Worm (Caenorhabditis elegans): ENCODE data around the gene B0507.5.

B0507.5 gene

DNA sequence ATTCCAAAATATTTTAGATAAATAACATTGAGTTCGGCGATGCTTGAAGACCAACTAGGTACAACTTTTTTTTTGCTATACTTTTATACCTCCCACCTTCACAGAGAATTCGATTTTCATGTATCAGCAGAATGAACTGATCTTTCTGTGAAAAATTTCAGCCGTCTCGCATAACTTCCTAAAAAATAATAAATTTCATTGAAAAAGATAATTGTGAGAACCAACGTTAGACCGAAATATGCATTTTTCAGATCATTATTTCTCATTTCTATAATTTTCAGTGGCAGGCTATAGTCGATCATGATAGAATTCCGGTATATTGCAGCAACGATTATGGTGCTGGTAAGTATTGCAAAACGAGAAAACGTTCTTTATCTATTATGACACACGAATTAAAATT, 18.1 kb downstream of the B0507.5 start, which contains the start of gene srx-115:
srx-115 (plus strand) TSS at position 301 of the 400 bp plus-strand sequence.
- no peak for TF ChIP-seq M03D4.4 (tag; optimal IDR thresholded peaks at IDR 0.05)
- TF ChIP-seq hlh-1 (tag; optimal IDR thresholded peaks at IDR 0.05) = no peak
- TF ChIP-seq elt-1 (tag; optimal IDR thresholded peaks at IDR 0.05; ENCODE audit: borderline replicate concordance, insufficient read depth) = no peak
- no peak for TF ChIP-seq unc-62 (GFP tag; optimal IDR thresholded peaks at IDR 0.05)

DNA sequence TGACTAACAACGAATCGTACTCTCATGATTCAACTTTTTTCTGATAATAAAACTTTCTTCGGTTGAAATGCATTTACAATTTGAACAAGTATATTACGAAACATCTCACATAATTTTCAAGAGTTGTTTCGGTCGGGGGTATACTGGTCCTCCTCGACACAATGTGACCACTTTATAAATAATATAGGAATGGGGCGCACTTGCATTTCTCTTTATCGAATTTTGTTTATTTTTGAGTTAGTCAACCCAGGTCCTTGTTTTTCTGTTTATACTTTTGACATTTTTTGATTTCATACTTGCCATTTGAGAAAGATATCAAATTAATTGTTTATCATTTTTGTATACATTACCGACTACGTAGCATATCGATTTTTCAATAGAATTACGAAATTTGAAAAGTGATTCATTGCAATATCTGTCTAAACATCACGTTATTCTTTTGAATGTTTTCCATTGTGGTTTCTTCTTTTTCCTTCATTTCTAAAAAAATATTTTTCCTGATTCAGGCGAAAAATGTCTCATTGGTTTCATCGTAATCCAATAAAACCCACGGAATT, 20.4 kb downstream of the B0507.5 start, which contains the start of gene B0507.2:
B0507.2 (plus strand) TSS at position 507 of the 557 bp plus-strand sequence.
- TF ChIP-seq hlh-1 (tag; optimal IDR thresholded peaks at IDR 0.05) = no peak
- peak; percentile 51 for TF ChIP-seq ces-1 (GFP tag; optimal IDR thresholded peaks at IDR 0.05)

DNA sequence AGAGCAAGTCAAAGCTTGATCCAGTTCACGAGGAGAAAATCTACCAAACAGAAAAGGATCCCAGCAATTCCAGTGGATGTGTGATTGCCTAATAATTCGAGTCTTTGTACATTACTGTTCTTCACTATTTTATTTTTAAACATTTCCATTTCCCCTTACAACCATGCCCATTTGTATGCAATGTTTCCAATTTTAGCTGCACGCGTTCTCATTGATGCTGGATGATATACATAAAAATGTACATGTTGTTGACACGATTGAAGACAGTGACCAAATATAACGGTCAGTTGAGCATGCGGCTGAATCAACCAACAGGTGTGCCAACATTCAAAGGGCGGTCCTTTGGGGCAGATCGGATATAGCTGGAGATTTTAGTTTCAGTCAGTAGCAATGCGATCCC, 22.8 kb downstream of the B0507.5 start, which contains the start of gene B0507.1:
B0507.1 (plus strand) TSS at position 301 of the 400 bp plus-strand sequence.
- TF ChIP-seq hlh-1 (tag; optimal IDR thresholded peaks at IDR 0.05) (no peak), nhr-28 (tag; optimal IDR thresholded peaks at IDR 0.05) (no peak), nhr-76 (tag; optimal IDR thresholded peaks at IDR 0.05) (no peak), mls-2 (tag; optimal IDR thresholded peaks at IDR 0.05) (no peak), lsy-2 (tag; optimal IDR thresholded peaks at IDR 0.05) (no peak), blmp-1 (tag; optimal IDR thresholded peaks at IDR 0.05) (no peak), drap-1 (GFP tag; optimal IDR thresholded peaks at IDR 0.05) (no peak), lin-13 (tag; optimal IDR thresholded peaks at IDR 0.05) (no peak), unc-39 (tag; optimal IDR thresholded peaks at IDR 0.05) (no peak), flh-1 (GFP tag; optimal IDR thresholded peaks at IDR 0.05) (no peak), elt-1 (tag; optimal IDR thresholded peaks at IDR 0.05; ENCODE audit: borderline replicate concordance, insufficient read depth) (no peak)

DNA sequence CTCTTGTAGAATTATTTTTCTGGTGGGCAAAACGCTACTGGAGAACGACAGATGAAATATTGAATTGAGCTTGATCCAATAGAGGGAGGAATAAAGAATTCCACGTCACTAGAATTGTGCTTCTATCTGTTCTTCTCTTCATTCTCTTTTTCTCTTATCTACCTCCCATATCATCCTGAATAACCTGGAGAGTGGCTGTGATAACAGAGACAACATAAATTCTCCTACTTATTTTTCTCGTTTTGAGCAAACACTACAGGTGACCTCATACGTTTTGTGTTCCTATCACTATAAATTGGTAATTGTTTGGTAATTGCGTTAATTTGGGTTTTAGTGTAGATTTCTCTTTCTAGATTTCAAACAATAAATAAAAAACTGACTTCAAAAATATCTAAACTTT, 27.7 kb downstream of the B0507.5 start:
- TF ChIP-seq bed-3 (GFP tag; optimal IDR thresholded peaks at IDR 0.05) (no peak), unc-120 (tag; optimal IDR thresholded peaks at IDR 0.05; ENCODE audit: poor library complexity, severe bottlenecking) (no peak), blmp-1 (tag; optimal IDR thresholded peaks at IDR 0.05) (no peak), nhr-12 (tag; optimal IDR thresholded peaks at IDR 0.05) (no peak), elt-1 (tag; optimal IDR thresholded peaks at IDR 0.05; ENCODE audit: borderline replicate concordance, insufficient read depth) (no peak), hlh-1 (tag; optimal IDR thresholded peaks at IDR 0.05) (no peak), unc-62 (GFP tag; optimal IDR thresholded peaks at IDR 0.05) (no peak)

DNA sequence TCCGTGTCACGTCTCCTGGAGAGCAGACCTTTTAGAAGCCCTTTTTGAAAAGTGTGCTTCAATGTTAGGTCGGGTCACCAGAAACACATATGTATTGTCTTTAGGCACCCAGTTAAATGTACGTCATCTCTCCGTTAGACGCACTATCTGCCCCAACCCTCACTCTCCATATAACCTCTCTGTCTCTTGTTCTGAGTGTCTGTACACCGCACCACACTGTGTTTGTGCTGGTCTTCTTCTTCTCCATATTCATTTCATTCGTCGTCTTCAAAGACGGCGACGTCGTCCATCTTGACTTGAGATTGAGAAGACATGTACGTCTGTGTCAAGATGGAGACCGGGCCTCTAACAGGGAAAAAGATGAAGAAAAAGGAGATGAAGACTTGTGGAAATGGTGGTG, 28.6 kb downstream of the B0507.5 start:
- peak; percentile 33 for TF ChIP-seq sptf-1 (tag; optimal IDR thresholded peaks at IDR 0.05)
- no peak for TF ChIP-seq cnd-1 (tag; optimal IDR thresholded peaks at IDR 0.05)

DNA sequence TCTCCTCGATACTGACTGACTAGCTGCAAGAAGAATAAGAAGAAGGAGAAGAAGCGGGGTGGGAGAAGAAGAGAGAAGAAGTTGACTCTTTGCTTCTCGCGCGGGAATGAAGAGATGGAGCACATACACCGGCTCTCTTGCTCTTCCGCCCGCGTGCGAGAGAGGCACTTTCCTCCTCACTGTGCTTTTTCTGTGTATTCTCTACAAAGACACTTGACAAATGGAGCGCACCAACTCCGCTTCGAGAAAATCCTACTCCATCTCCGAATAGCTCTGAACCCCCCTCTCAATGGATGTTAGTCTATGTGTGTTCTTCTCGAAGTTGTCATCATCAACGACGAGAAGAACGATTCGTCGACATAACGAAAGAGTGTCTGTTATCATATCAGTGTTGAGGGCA, 31.0 kb downstream of the B0507.5 start:
- TF ChIP-seq bed-3 (GFP tag; optimal IDR thresholded peaks at IDR 0.05) (no peak), pha-4 (tag; optimal IDR thresholded peaks at IDR 0.05) (peak; percentile 48), unc-62 (GFP tag; optimal IDR thresholded peaks at IDR 0.05) (no peak), ham-2 (GFP tag; optimal IDR thresholded peaks at IDR 0.05) (no peak), unc-39 (tag; optimal IDR thresholded peaks at IDR 0.05) (no peak), ztf-11 (tag; optimal IDR thresholded peaks at IDR 0.05) (no peak), lsy-2 (tag; optimal IDR thresholded peaks at IDR 0.05) (no peak), ces-1 (GFP tag; optimal IDR thresholded peaks at IDR 0.05) (no peak), blmp-1 (tag; optimal IDR thresholded peaks at IDR 0.05) (no peak), drap-1 (GFP tag; optimal IDR thresholded peaks at IDR 0.05) (no peak), mls-2 (tag; optimal IDR thresholded peaks at IDR 0.05) (no peak), lin-13 (tag; optimal IDR thresholded peaks at IDR 0.05) (no peak), ceh-83 (GFP tag; optimal IDR thresholded peaks at IDR 0.05) (no peak), zip-8 (tag; optimal IDR thresholded peaks at IDR 0.05) (no peak), hlh-1 (tag; optimal IDR thresholded peaks at IDR 0.05) (peak; percentile 31), elt-1 (tag; optimal IDR thresholded peaks at IDR 0.05; ENCODE audit: borderline replicate concordance, insufficient read depth) (no peak), mep-1 (tag; optimal IDR thresholded peaks at IDR 0.05) (peak; percentile 28), nhr-2 (tag; optimal IDR thresholded peaks at IDR 0.05) (no peak), mab-5 (tag; optimal IDR thresholded peaks at IDR 0.05) (no peak), nhr-12 (tag; optimal IDR thresholded peaks at IDR 0.05) (no peak)
